Fruit fly (Drosophila melanogaster) whole organism, embryonic: ENCODE measurements around the gene CG6000.
A peak's percentile ranks its signal among the peaks of the same experiment; 100 is the strongest.

Experiments
- Antp ChIP-seq: fragments of 200-800 bp; sonication (Bioruptor generic); optimal IDR thresholded peaks from 3 replicates; lab custom pipeline; 2016; ENCODE audit warnings: missing biosample characterization, missing genetic modification characterization
- Asciz ChIP-seq: fragments of 200-800 bp; sonication (Bioruptor generic); optimal IDR thresholded peaks from 2 replicates; lab custom pipeline; 2017; ENCODE audit warnings: missing biosample characterization, mild to moderate bottlenecking, missing genetic modification characterization, missing genetic modification reagents
- Atf6 ChIP-seq: fragments of 200-800 bp; sonication (Bioruptor generic); IDR thresholded peaks from 2 replicates; pipeline ENCODE4 v1.3.6; 2022; ENCODE audit warnings: missing biosample characterization, missing genetic modification characterization
- B-H1 ChIP-seq: fragments of 200-800 bp; sonication (Bioruptor generic); IDR thresholded peaks from 3 replicates; pipeline ENCODE4 v1.3.6; 2022; ENCODE audit warnings: missing biosample characterization, missing genetic modification characterization
- CG10543 ChIP-seq: fragments of 200-800 bp; sonication (Bioruptor generic); optimal IDR thresholded peaks from 3 replicates; lab custom pipeline; 2017; ENCODE audit warnings: missing biosample characterization, mild to moderate bottlenecking, missing genetic modification characterization, moderate library complexity
- CG11398 ChIP-seq: fragments of 200-800 bp; sonication (Bioruptor generic); optimal IDR thresholded peaks from 2 replicates; lab custom pipeline; 2016; ENCODE audit warnings: missing biosample characterization, missing genetic modification characterization
- CG13894 ChIP-seq: fragments of 200-800 bp; sonication (Bioruptor generic); optimal IDR thresholded peaks from 3 replicates; lab custom pipeline; 2018; ENCODE audit warnings: missing biosample characterization, mild to moderate bottlenecking, missing genetic modification characterization, moderate library complexity
- CG14050 ChIP-seq: fragments of 200-800 bp; sonication (Bioruptor generic); IDR thresholded peaks from 3 replicates; pipeline ENCODE4 v1.3.6; 2022; ENCODE audit warnings: missing biosample characterization, missing genetic modification characterization
- CG15073 ChIP-seq: fragments of 200-800 bp; sonication (Bioruptor generic); optimal IDR thresholded peaks from 2 replicates; lab custom pipeline; 2016; ENCODE audit warnings: missing biosample characterization, missing genetic modification characterization
- CG17328 ChIP-seq: fragments of 200-800 bp; sonication (Bioruptor generic); IDR thresholded peaks from 2 replicates; pipeline ENCODE4 v1.3.6; 2022; ENCODE audit warnings: missing biosample characterization, missing genetic modification characterization
- CG17829 ChIP-seq: fragments of 200-800 bp; optimal IDR thresholded peaks from 2 replicates; lab custom pipeline; 2019; ENCODE audit warnings: missing biosample characterization, mild to moderate bottlenecking, missing genetic modification characterization, moderate library complexity
- CG18764 ChIP-seq: fragments of 200-800 bp; sonication (Bioruptor generic); optimal IDR thresholded peaks from 3 replicates; lab custom pipeline; 2016; ENCODE audit warnings: missing biosample characterization, missing genetic modification characterization
- CG2202 ChIP-seq: fragments of 200-800 bp; sonication (Bioruptor generic); optimal IDR thresholded peaks from 2 replicates; lab custom pipeline; 2018; ENCODE audit warnings: missing biosample characterization, mild to moderate bottlenecking, missing genetic modification characterization
- CG3995 ChIP-seq: fragments of 200-800 bp; sonication (Bioruptor generic); optimal IDR thresholded peaks from 3 replicates; lab custom pipeline; 2016; ENCODE audit warnings: missing biosample characterization, missing genetic modification characterization
- CG6175 ChIP-seq: fragments of 200-800 bp; sonication (Bioruptor generic); IDR thresholded peaks from 3 replicates; pipeline ENCODE4 v1.3.6; 2022; ENCODE audit warnings: missing biosample characterization, missing genetic modification characterization
- CG6813 ChIP-seq: fragments of 200-800 bp; sonication (Bioruptor generic); optimal IDR thresholded peaks from 2 replicates; lab custom pipeline; 2017; ENCODE audit warnings: missing biosample characterization, missing genetic modification characterization, mild to moderate bottlenecking, moderate library complexity, missing genetic modification reagents
- CG7357 ChIP-seq: fragments of 200-800 bp; sonication (Bioruptor generic); IDR thresholded peaks from 3 replicates; pipeline ENCODE4 v1.3.6; 2022; ENCODE audit warnings: missing biosample characterization, missing genetic modification characterization
- CG8765 ChIP-seq: fragments of 200-800 bp; sonication (Bioruptor generic); IDR thresholded peaks from 2 replicates; pipeline ENCODE4 v1.3.6; 2022; ENCODE audit warnings: missing biosample characterization, missing genetic modification characterization
- CG8924 ChIP-seq: fragments of 200-800 bp; optimal IDR thresholded peaks from 3 replicates; lab custom pipeline; 2019; ENCODE audit warnings: missing biosample characterization, mild to moderate bottlenecking, missing genetic modification characterization, moderate library complexity
- CG9727 ChIP-seq: fragments of 200-800 bp; sonication (Bioruptor generic); optimal IDR thresholded peaks from 3 replicates; lab custom pipeline; 2017; ENCODE audit warnings: missing biosample characterization, mild to moderate bottlenecking, missing genetic modification characterization
- CkIIα-i1 ChIP-seq: fragments of 200-800 bp; sonication (Bioruptor generic); IDR thresholded peaks from 2 replicates; pipeline ENCODE4 v1.3.6; 2022; ENCODE audit warnings: missing biosample characterization, missing genetic modification characterization
- CoRest ChIP-seq: fragments of 200-800 bp; sonication (Bioruptor generic); optimal IDR thresholded peaks from 3 replicates; lab custom pipeline; 2018; ENCODE audit warnings: missing biosample characterization, mild to moderate bottlenecking, missing genetic modification characterization, moderate library complexity
- CrebB ChIP-seq: fragments of 200-800 bp; sonication (Bioruptor generic); optimal IDR thresholded peaks from 3 replicates; lab custom pipeline; 2018; ENCODE audit warnings: missing biosample characterization, mild to moderate bottlenecking, missing genetic modification characterization
- Doc2 ChIP-seq: fragments of 200-800 bp; sonication (Bioruptor generic); IDR thresholded peaks from 2 replicates; pipeline ENCODE4 v1.3.6; 2022; ENCODE audit warnings: missing biosample characterization, missing genetic modification characterization
- Drgx ChIP-seq: fragments of 200-800 bp; sonication (Bioruptor generic); IDR thresholded peaks from 2 replicates; pipeline ENCODE4 v1.3.6; 2022; ENCODE audit warnings: missing biosample characterization, missing genetic modification characterization
- E2f2 ChIP-seq: fragments of 200-800 bp; sonication (Bioruptor generic); IDR thresholded peaks from 2 replicates; pipeline ENCODE4 v1.3.6; 2022; ENCODE audit warnings: missing biosample characterization, missing genetic modification characterization
- Fer2 ChIP-seq: fragments of 200-800 bp; sonication (Bioruptor generic); optimal IDR thresholded peaks from 2 replicates; lab custom pipeline; 2018; ENCODE audit warnings: missing biosample characterization, mild to moderate bottlenecking, missing genetic modification characterization, moderate library complexity
- Gsc ChIP-seq: fragments of 200-800 bp; sonication (Bioruptor generic); IDR thresholded peaks from 2 replicates; pipeline ENCODE4 v1.3.6; 2022; ENCODE audit warnings: missing biosample characterization, missing genetic modification characterization
- H15 ChIP-seq: fragments of 200-800 bp; sonication (Bioruptor generic); IDR thresholded peaks from 3 replicates; pipeline ENCODE4 v1.3.6; 2022; ENCODE audit warnings: missing biosample characterization, missing genetic modification characterization
- HHEX ChIP-seq: fragments of 200-800 bp; sonication (Bioruptor generic); optimal IDR thresholded peaks from 3 replicates; lab custom pipeline; 2017; ENCODE audit warnings: missing biosample characterization, mild to moderate bottlenecking, missing genetic modification characterization, missing genetic modification reagents
- HmgZ ChIP-seq: fragments of 200-800 bp; sonication (Bioruptor generic); optimal IDR thresholded peaks from 2 replicates; lab custom pipeline; 2018; ENCODE audit warnings: missing biosample characterization, mild to moderate bottlenecking, missing genetic modification characterization
- Mes4 ChIP-seq: fragments of 200-800 bp; sonication (Bioruptor generic); optimal IDR thresholded peaks from 2 replicates; lab custom pipeline; 2016; ENCODE audit warnings: missing biosample characterization, missing genetic modification characterization
- NFAT ChIP-seq: fragments of 200-800 bp; sonication (Bioruptor generic); IDR thresholded peaks from 2 replicates; pipeline ENCODE4 v1.3.6; 2022; ENCODE audit warnings: missing biosample characterization, missing genetic modification characterization
- Oli ChIP-seq: fragments of 200-800 bp; sonication (Bioruptor generic); optimal IDR thresholded peaks from 2 replicates; lab custom pipeline; 2018; ENCODE audit warnings: missing biosample characterization, mild to moderate bottlenecking, missing genetic modification characterization, moderate library complexity
- Rx ChIP-seq: fragments of 200-800 bp; sonication (Bioruptor generic); IDR thresholded peaks from 2 replicates; pipeline ENCODE4 v1.3.6; 2022; ENCODE audit warnings: missing biosample characterization, missing genetic modification characterization
- TFAM ChIP-seq: fragments of 200-800 bp; sonication (Bioruptor generic); optimal IDR thresholded peaks from 2 replicates; lab custom pipeline; 2017; ENCODE audit warnings: missing biosample characterization, missing genetic modification characterization, inconsistent platforms
- cas ChIP-seq: fragments of 200-800 bp; sonication (Bioruptor generic); IDR thresholded peaks from 2 replicates; pipeline ENCODE4 v1.3.6; 2022; ENCODE audit warnings: missing biosample characterization, missing genetic modification characterization
- disco-r ChIP-seq: fragments of 200-800 bp; sonication (Bioruptor generic); optimal IDR thresholded peaks from 2 replicates; lab custom pipeline; 2016; ENCODE audit warnings: missing biosample characterization, missing genetic modification characterization
- dmrt99B ChIP-seq: fragments of 200-800 bp; sonication (Bioruptor generic); optimal IDR thresholded peaks from 2 replicates; lab custom pipeline; 2018; ENCODE audit warnings: missing biosample characterization, mild to moderate bottlenecking, missing genetic modification characterization, moderate library complexity
- gsb-n ChIP-seq: fragments of 200-800 bp; sonication (Bioruptor generic); optimal IDR thresholded peaks from 3 replicates; lab custom pipeline; 2018; ENCODE audit warnings: missing biosample characterization, mild to moderate bottlenecking, missing genetic modification characterization
- h ChIP-seq: fragments of >200 bp; optimal IDR thresholded peaks from 2 replicates; lab custom pipeline; 2017
- jing ChIP-seq: fragments of 200-800 bp; sonication (Bioruptor generic); optimal IDR thresholded peaks from 2 replicates; lab custom pipeline; 2018; ENCODE audit warnings: missing biosample characterization, mild to moderate bottlenecking, missing genetic modification characterization
- lab ChIP-seq: fragments of 200-800 bp; sonication (Bioruptor generic); optimal IDR thresholded peaks from 3 replicates; lab custom pipeline; 2017; ENCODE audit warnings: missing biosample characterization, missing genetic modification characterization, mild to moderate bottlenecking, moderate library complexity, missing genetic modification reagents
- lola ChIP-seq, 3 experiments: fragments of >200 bp in 2 of 3; fragments of 200-800 bp in 1 of 3; sonication (Bioruptor generic) in 1 of 3; optimal IDR thresholded peaks; 2 replicates each; lab custom pipeline; 2017 to 2019; ENCODE audit warnings: missing biosample characterization in 3 of 3, missing genetic modification characterization in 3 of 3, mild to moderate bottlenecking in 1 of 3, moderate library complexity in 1 of 3
- nau ChIP-seq: fragments of 200-800 bp; sonication (Bioruptor generic); optimal IDR thresholded peaks from 3 replicates; lab custom pipeline; 2017; ENCODE audit warnings: missing biosample characterization, mild to moderate bottlenecking, missing genetic modification characterization, missing genetic modification reagents
- onecut ChIP-seq: fragments of 200-800 bp; sonication (Bioruptor generic); IDR thresholded peaks from 2 replicates; pipeline ENCODE4 v1.3.6; 2022; ENCODE audit warnings: missing biosample characterization, missing genetic modification characterization
- sqz ChIP-seq: fragments of 200-800 bp; sonication (Bioruptor generic); optimal IDR thresholded peaks from 3 replicates; lab custom pipeline; 2018; ENCODE audit warnings: missing biosample characterization, mild to moderate bottlenecking, missing genetic modification characterization
- stc ChIP-seq: fragments of 200-800 bp; sonication (Bioruptor generic); IDR thresholded peaks from 2 replicates; pipeline ENCODE4 v1.3.6; 2022; ENCODE audit warnings: missing biosample characterization, missing genetic modification characterization
- sug ChIP-seq: fragments of 200-800 bp; optimal IDR thresholded peaks from 2 replicates; lab custom pipeline; 2019; ENCODE audit warnings: missing biosample characterization, mild to moderate bottlenecking, missing genetic modification characterization, moderate library complexity
- tin ChIP-seq: fragments of 200-800 bp; sonication (Bioruptor generic); optimal IDR thresholded peaks from 3 replicates; lab custom pipeline; 2016; ENCODE audit warnings: missing biosample characterization, missing genetic modification characterization
- trem ChIP-seq: fragments of 200-800 bp; optimal IDR thresholded peaks from 3 replicates; lab custom pipeline; 2019; ENCODE audit warnings: missing biosample characterization, mild to moderate bottlenecking, missing genetic modification characterization, moderate library complexity

The CG6000 gene

DNA sequence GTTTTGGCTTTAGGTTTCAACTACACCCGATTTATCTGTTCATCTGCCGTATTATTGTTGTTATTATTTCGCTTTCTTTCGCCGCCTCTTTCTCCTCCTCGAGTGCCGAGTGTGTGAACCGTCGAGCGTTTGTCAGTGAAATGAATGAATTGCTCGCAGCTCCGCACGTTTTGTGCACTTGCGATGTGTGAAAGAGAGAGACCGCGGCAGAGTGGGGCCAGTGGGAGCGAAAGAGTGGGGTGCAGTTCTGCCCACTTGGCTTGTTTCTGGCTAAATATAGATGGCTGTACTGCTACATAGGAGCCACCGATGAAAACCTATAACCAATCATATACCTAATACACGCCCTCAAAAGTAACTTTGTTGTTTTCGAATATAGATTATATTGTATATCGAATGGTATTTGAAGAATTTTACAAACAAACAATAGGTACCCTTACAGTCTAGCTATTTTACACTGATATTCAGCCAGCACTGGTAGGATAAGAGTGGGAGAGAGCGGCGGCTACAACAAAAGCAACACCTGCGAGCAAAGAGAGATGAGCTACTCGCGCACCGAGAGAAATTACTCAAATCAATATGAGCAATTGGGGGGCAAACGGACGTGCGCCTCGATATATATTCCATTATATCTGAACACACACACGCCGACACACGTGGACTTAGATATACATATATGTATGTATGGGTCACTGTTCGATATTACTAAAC is 47.6 kb upstream of the CG6000 start (continued):
- TF ChIP-seq HHEX (GFP tag; lab: Kevin White, UChicago) (peak; percentile 32), Mes4 (GFP tag; lab: Kevin White, UChicago) (no peak), CG6813 (GFP tag; lab: Kevin White, UChicago) (no peak), Doc2 (GFP tag; lab: Robert Waterston, UW) (no peak), CG3995 (GFP tag; lab: Kevin White, UChicago) (no peak), h (lab: Kevin White, UChicago) (no peak), CG2202 (tag; lab: Kevin White, UChicago) (no peak), CG8924 (tag; lab: Kevin White, UChicago) (no peak), E2f2 (GFP tag; lab: Robert Waterston, UW) (no peak), CG9727 (no peak), CG17328 (GFP tag; lab: Robert Waterston, UW) (no peak), sug (tag; lab: Kevin White, UChicago) (peak; percentile 19), CG6175 (GFP tag; lab: Robert Waterston, UW) (no peak), NFAT (GFP tag; lab: Robert Waterston, UW) (no peak), Atf6 (GFP tag; lab: Robert Waterston, UW) (0 out of 2 replicates have a peak, but pooled peaks have one; percentile 29), TFAM (no peak), CoRest (peak; percentile 28), CG13894 (tag; lab: Kevin White, UChicago) (no peak), CG14050 (GFP tag; lab: Robert Waterston, UW) (no peak), CG8765 (GFP tag; lab: Robert Waterston, UW) (0 out of 2 replicates have a peak, but pooled peaks have one; percentile 7), Gsc (GFP tag; lab: Robert Waterston, UW) (no peak), trem (no peak), HmgZ (tag; lab: Kevin White, UChicago) (peak; percentile 13), CG11398 (GFP tag; lab: Kevin White, UChicago) (no peak), lab (GFP tag; lab: Kevin White, UChicago) (peak; percentile 42), Oli (tag; lab: Kevin White, UChicago) (peak; percentile 7), cas (GFP tag; lab: Robert Waterston, UW) (no peak), Rx (no peak), Fer2 (tag; lab: Kevin White, UChicago) (no peak), H15 (GFP tag; lab: Robert Waterston, UW) (no peak), Antp (GFP tag; lab: Kevin White, UChicago) (no peak), gsb-n (tag; lab: Kevin White, UChicago) (no peak), CG15073 (no peak), jing (no peak), Asciz (no peak), CG7357 (GFP tag; lab: Robert Waterston, UW) (no peak), lola (GFP tag; optimal IDR thresholded peaks at IDR 0.05; lab: Kevin White, UChicago) (no peak), sqz (GFP tag; lab: Kevin White, UChicago) (no peak), CG18764 (GFP tag; lab: Kevin White, UChicago) (no peak), onecut (0 out of 2 replicates have a peak, but pooled peaks have one; percentile 26), dmrt99B (peak; percentile 11), stc (GFP tag; lab: Robert Waterston, UW) (no peak), disco-r (GFP tag; lab: Kevin White, UChicago) (no peak), CG17829 (peak; percentile 0), nau (GFP tag; lab: Kevin White, UChicago) (peak; percentile 1), CrebB (no peak), Drgx (0 out of 2 replicates have a peak, but pooled peaks have one; percentile 42), CG10543 (GFP tag; lab: Kevin White, UChicago) (peak; percentile 15), B-H1 (no peak), tin (GFP tag; lab: Kevin White, UChicago) (no peak), CkIIα-i1 (GFP tag; lab: Robert Waterston, UW) (no peak)
